Worm (Caenorhabditis elegans) whole organism, mixed stage, embryonic: ENCODE measurements around the gene idi-1.

Experiments used
- lin-13 ChIP-seq: fragments of 150-350 bp; optimal IDR thresholded peaks from 2 replicates; lab custom pipeline; 2014; ENCODE audit warnings: missing biosample characterization, missing genetic modification characterization
- mab-5 ChIP-seq: fragments of 150-350 bp; optimal IDR thresholded peaks from 2 replicates; lab custom pipeline; 2014; ENCODE audit warnings: missing biosample characterization, missing genetic modification characterization
- mep-1 ChIP-seq: fragments of 150-350 bp; optimal IDR thresholded peaks from 2 replicates; lab custom pipeline; 2017; ENCODE audit warnings: missing biosample characterization, missing genetic modification reagents, missing genetic modification characterization, inconsistent platforms
- nhr-237 ChIP-seq: fragments of 150-350 bp; optimal IDR thresholded peaks from 2 replicates; lab custom pipeline; 2014; ENCODE audit warnings: missing biosample characterization, missing genetic modification characterization
- snpc-4 ChIP-seq: fragments of 150-350 bp; optimal IDR thresholded peaks from 2 replicates; lab custom pipeline; 2014; ENCODE audit warnings: missing biosample characterization, missing genetic modification characterization

DNA sequence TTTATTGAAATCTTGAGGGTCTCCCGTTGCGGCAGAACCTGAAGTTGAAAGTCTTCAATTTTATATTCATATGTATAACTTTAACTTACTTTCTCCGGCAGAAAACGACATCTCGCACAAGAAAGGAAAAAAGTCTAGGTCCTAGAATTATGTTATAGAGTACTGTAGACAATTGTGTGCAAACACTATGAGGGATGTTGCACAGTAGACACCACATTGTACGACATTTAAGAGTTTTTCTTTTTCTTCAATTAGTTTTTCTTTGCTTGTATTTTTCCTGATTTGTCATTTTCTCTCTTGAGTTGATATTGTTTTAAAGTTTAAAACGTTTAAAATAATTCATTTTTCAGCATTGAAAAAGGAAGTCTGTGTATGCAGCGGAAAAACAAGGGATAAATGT lies 6.2 kb upstream of the idi-1 start, which contains the start of the genes K06H7.7 and grp-1:
- TF ChIP-seq mep-1 (peak; percentile 25), mab-5 (tag; lab: Kevin White, UChicago) (no peak), lin-13 (tag; lab: Kevin White, UChicago) (no peak), nhr-237 (tag; lab: Kevin White, UChicago) (no peak), snpc-4 (no peak)
